Worm (Caenorhabditis elegans): ENCODE measurements around the gene C15F1.2.
"Not testable (repeated sequence)": the region's sequence is repeated elsewhere in the genome, so short reads cannot be mapped to it uniquely, and the experiment has no call there.

C15F1.2 gene

ce11 chrII:6977732-6978131, 2.0 kb upstream of the C15F1.2 start, which contains the start of gene C15F1.8:
Gene C15F1.8 (minus strand): TSS chrII:6977832.
- TF ChIP-seq nhr-76 (tag; optimal IDR thresholded peaks at IDR 0.05); mab-9 (GFP tag; IDR thresholded peaks at IDR 0.05); C04F5.9 (tag; optimal IDR thresholded peaks at IDR 0.05): not testable (repeated sequence)

- TF ChIP-seq sup-37 (GFP tag; optimal IDR thresholded peaks at IDR 0.05) (no peak), grh-1 (GFP tag; IDR thresholded peaks at IDR 0.05) (no peak), blmp-1 (tag; optimal IDR thresholded peaks at IDR 0.05) (peak; percentile 84)
These were observed 845 bp upstream of the C15F1.2 start for ce11 chrII:6978908-6979307.

DNA sequence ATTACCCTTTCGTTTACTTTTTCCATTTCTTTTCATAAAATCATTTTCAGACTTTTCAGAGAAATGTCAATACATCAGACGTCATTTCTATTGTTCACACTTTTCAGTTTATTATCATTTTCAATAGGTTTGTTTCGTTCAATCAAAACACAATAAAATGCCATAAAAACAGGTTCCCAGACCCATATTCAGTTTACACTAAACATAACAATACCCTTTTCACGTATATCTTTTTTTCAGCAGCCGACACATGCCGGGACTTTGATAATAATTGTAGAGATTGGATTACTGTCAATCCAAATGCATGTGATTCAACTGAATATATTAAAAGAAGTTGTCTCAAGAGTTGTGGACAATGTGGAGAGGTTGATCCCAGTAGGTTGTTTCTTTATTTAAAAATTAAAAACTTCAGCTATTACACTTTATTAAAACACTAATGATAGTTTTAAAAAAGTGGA, 10.1 kb downstream of the C15F1.2 start, which contains the start of gene C15F1.1:
Gene C15F1.1 (plus strand): TSS at position 51 of the 458 bp plus-strand sequence.
- TF ChIP-seq efl-1 (optimal IDR thresholded peaks at IDR 0.05) (no peak), efl-1 (GFP tag; optimal IDR thresholded peaks at IDR 0.05 in 1 of 2) (peak in 1 of 2 experiments; percentile 77), xbp-1 (tag; optimal IDR thresholded peaks at IDR 0.05) (no peak)

- peak; percentile 51 for TF ChIP-seq isw-1 (GFP tag; IDR thresholded peaks at IDR 0.05)
- TF ChIP-seq unc-86 (tag; optimal IDR thresholded peaks at IDR 0.05): peak; percentile 79
- no peak for TF ChIP-seq efl-3 (GFP tag; optimal IDR thresholded peaks at IDR 0.05)
- TF ChIP-seq nhr-71 (tag; optimal IDR thresholded peaks at IDR 0.05): peak; percentile 78
- no peak for TF ChIP-seq nhr-77 (tag; optimal IDR thresholded peaks at IDR 0.05)
- no peak for TF ChIP-seq F16B12.6 (tag; optimal IDR thresholded peaks at IDR 0.05)
- TF ChIP-seq dpl-1 (GFP tag; optimal IDR thresholded peaks at IDR 0.05): peak in 1 of 3 experiments; percentile 41
- TF ChIP-seq ceh-8 (GFP tag; optimal IDR thresholded peaks at IDR 0.05): peak; percentile 48
- TF ChIP-seq grh-1 (GFP tag; IDR thresholded peaks at IDR 0.05): no peak
- TF ChIP-seq fkh-4 (tag; optimal IDR thresholded peaks at IDR 0.05; ENCODE audit: borderline replicate concordance): no peak
- TF ChIP-seq lsy-2 (tag; optimal IDR thresholded peaks at IDR 0.05): peak; percentile 55 to 59
- TF ChIP-seq ama-1 (optimal IDR thresholded peaks at IDR 0.05): no peak
- no peak for TF ChIP-seq ceh-63 (GFP tag; optimal IDR thresholded peaks at IDR 0.05)
- no peak for TF ChIP-seq vab-15 (tag; optimal IDR thresholded peaks at IDR 0.05)
- peak; percentile 37 for TF ChIP-seq irx-1 (tag; optimal IDR thresholded peaks at IDR 0.05)
- peak; percentile 43 for TF ChIP-seq pax-3 (tag; optimal IDR thresholded peaks at IDR 0.05)
- peak; percentile 85 for TF ChIP-seq fkh-8 (tag; optimal IDR thresholded peaks at IDR 0.05)
- TF ChIP-seq mdl-1 (tag; optimal IDR thresholded peaks at IDR 0.05): no peak
- TF ChIP-seq egl-27 (tag; optimal IDR thresholded peaks at IDR 0.05): no peak
- TF ChIP-seq ces-1 (GFP tag; optimal IDR thresholded peaks at IDR 0.05): peak; percentile 27
- TF ChIP-seq aly-2 (tag; optimal IDR thresholded peaks at IDR 0.05): no peak
- peak; percentile 17 for TF ChIP-seq jun-1 (tag; optimal IDR thresholded peaks at IDR 0.05)
- TF ChIP-seq nhr-47 (tag; optimal IDR thresholded peaks at IDR 0.05): peak; percentile 64
- TF ChIP-seq fkh-10 (GFP tag; optimal IDR thresholded peaks at IDR 0.05): peak; percentile 80
- TF ChIP-seq efl-1 (optimal IDR thresholded peaks at IDR 0.05): peak in 1 of 2 experiments; percentile 23
- no peak for TF ChIP-seq efl-1 (GFP tag; optimal IDR thresholded peaks at IDR 0.05 in 1 of 2)
- no peak for TF ChIP-seq unc-30 (tag; optimal IDR thresholded peaks at IDR 0.05)
- TF ChIP-seq lin-35 (GFP tag; optimal IDR thresholded peaks at IDR 0.05): peak in 1 of 2 experiments; percentile 41
- peak; percentile 65 for TF ChIP-seq tbx-2 (tag; optimal IDR thresholded peaks at IDR 0.05)
- no peak for TF ChIP-seq fos-1 (tag; optimal IDR thresholded peaks at IDR 0.05)
- peak; percentile 45 to 64 (median 57) for TF ChIP-seq ceh-82 (tag; optimal IDR thresholded peaks at IDR 0.05)
- TF ChIP-seq mep-1 (tag; optimal IDR thresholded peaks at IDR 0.05): peak; percentile 30
- no peak for TF ChIP-seq unc-98 (GFP tag; IDR thresholded peaks at IDR 0.05)
- peak; percentile 61 for TF ChIP-seq swsn-7 (tag; optimal IDR thresholded peaks at IDR 0.05)
- TF ChIP-seq nhr-85 (tag): no peak
- no peak for TF ChIP-seq lin-13 (GFP tag; optimal IDR thresholded peaks at IDR 0.05)
- TF ChIP-seq lin-14 (GFP tag; optimal IDR thresholded peaks at IDR 0.05): peak; percentile 94
- TF ChIP-seq mef-2 (tag; optimal IDR thresholded peaks at IDR 0.05): no peak
- TF ChIP-seq tlp-1 (tag; optimal IDR thresholded peaks at IDR 0.05): no peak
- no peak for TF ChIP-seq nhr-12 (tag; optimal IDR thresholded peaks at IDR 0.05)
- TF ChIP-seq mab-9 (GFP tag; IDR thresholded peaks at IDR 0.05): 0 out of 2 replicates have a peak, but pooled peaks have one; percentile 36
- TF ChIP-seq nhr-28 (tag; optimal IDR thresholded peaks at IDR 0.05): no peak
These were observed 13.2 kb downstream of the C15F1.2 start for ce11 chrII:6992949-6993348.
